Worm (Caenorhabditis elegans): Measurements from ENCODE around the gene cyn-17.

- TF ChIP-seq snpc-4 (tag; optimal IDR thresholded peaks at IDR 0.05) (no peak), mdl-1 (tag; optimal IDR thresholded peaks at IDR 0.05) (peak; percentile 11 to 17), mab-5 (tag; optimal IDR thresholded peaks at IDR 0.05) (no peak), unc-39 (tag; optimal IDR thresholded peaks at IDR 0.05) (no peak), lin-39 (tag; optimal IDR thresholded peaks at IDR 0.05) (no peak), nhr-25 (tag; optimal IDR thresholded peaks at IDR 0.05) (peak; percentile 84), ceh-82 (tag; optimal IDR thresholded peaks at IDR 0.05) (no peak), aly-2 (tag; optimal IDR thresholded peaks at IDR 0.05) (no peak), ztf-11 (tag; optimal IDR thresholded peaks at IDR 0.05) (no peak)
Measured at ce11 chrV:5763787-5764186, 35.7 kb upstream of the cyn-17 start, which contains the start of gene pgph-3.

All from whole organism, L2 larva.